Worm (Caenorhabditis elegans): Measurements from ENCODE around the gene C14A4.12.
A peak's percentile ranks its signal among the peaks of the same experiment; 100 is the strongest.

The C14A4.12 gene

ce11 chrII:10612743-10613142, at the start of gene C14A4.12:
TSS of gene C14A4.12 (plus strand) at chrII:10613043.
- no peak for TF ChIP-seq dao-5 (tag; optimal IDR thresholded peaks at IDR 0.05)

ce11 chrII:10563368-10563767, 49.5 kb upstream of the C14A4.12 start, which contains the start of gene cdc-48.1:
TSS of gene cdc-48.1 (minus strand) at chrII:10563407.
- TF ChIP-seq dao-5 (tag; optimal IDR thresholded peaks at IDR 0.05) (peak; percentile 80), W03F9.2 (tag; optimal IDR thresholded peaks at IDR 0.05) (peak; percentile 99), him-1 (tag; optimal IDR thresholded peaks at IDR 0.05) (peak; percentile 100)

- TF ChIP-seq him-1 (tag; optimal IDR thresholded peaks at IDR 0.05): no peak
- no peak for TF ChIP-seq W03F9.2 (tag; optimal IDR thresholded peaks at IDR 0.05)
- TF ChIP-seq dao-5 (tag; optimal IDR thresholded peaks at IDR 0.05): no peak
These were observed 48.3 kb upstream of the C14A4.12 start, which contains the start of the genes C06A1.6 and C06A1.7 for ce11 chrII:10564578-10564977. TSS of gene C06A1.6 (minus strand) at chrII:10564678. TSS of gene C06A1.7 (plus strand) at chrII:10564891.

ce11 chrII:10566458-10566857, 46.4 kb upstream of the C14A4.12 start:
- TF ChIP-seq him-1 (tag; optimal IDR thresholded peaks at IDR 0.05) (no peak), W03F9.2 (tag; optimal IDR thresholded peaks at IDR 0.05) (no peak)

ce11 chrII:10569498-10569897, 43.3 kb upstream of the C14A4.12 start:
- no peak for TF ChIP-seq W03F9.2 (tag; optimal IDR thresholded peaks at IDR 0.05)
- no peak for TF ChIP-seq dao-5 (tag; optimal IDR thresholded peaks at IDR 0.05)
- TF ChIP-seq him-1 (tag; optimal IDR thresholded peaks at IDR 0.05): no peak

ce11 chrII:10570302-10570701, 42.5 kb upstream of the C14A4.12 start, which contains the start of gene txt-13:
TSS of gene txt-13 (plus strand) at chrII:10570602.
- no peak for TF ChIP-seq him-1 (tag; optimal IDR thresholded peaks at IDR 0.05)
- no peak for TF ChIP-seq W03F9.2 (tag; optimal IDR thresholded peaks at IDR 0.05)
- TF ChIP-seq dao-5 (tag; optimal IDR thresholded peaks at IDR 0.05): no peak

ce11 chrII:10571967-10572366, 40.9 kb upstream of the C14A4.12 start, which contains the start of gene C06A1.3:
TSS of gene C06A1.3 (plus strand) at chrII:10572267.
- TF ChIP-seq W03F9.2 (tag; optimal IDR thresholded peaks at IDR 0.05) (no peak), dao-5 (tag; optimal IDR thresholded peaks at IDR 0.05) (no peak), him-1 (tag; optimal IDR thresholded peaks at IDR 0.05) (no peak)

ce11 chrII:10574177-10574576, 38.7 kb upstream of the C14A4.12 start:
- TF ChIP-seq dao-5 (tag; optimal IDR thresholded peaks at IDR 0.05): no peak
- no peak for TF ChIP-seq W03F9.2 (tag; optimal IDR thresholded peaks at IDR 0.05)
- TF ChIP-seq him-1 (tag; optimal IDR thresholded peaks at IDR 0.05): no peak

ce11 chrII:10578843-10579430, 33.9 kb upstream of the C14A4.12 start, which contains the start of gene rpb-6:
TSS of gene rpb-6 (plus strand) at chrII:10579380.
- TF ChIP-seq dao-5 (tag; optimal IDR thresholded peaks at IDR 0.05) (no peak), him-1 (tag; optimal IDR thresholded peaks at IDR 0.05) (no peak), W03F9.2 (tag; optimal IDR thresholded peaks at IDR 0.05) (no peak)

- TF ChIP-seq dao-5 (tag; optimal IDR thresholded peaks at IDR 0.05) (no peak), W03F9.2 (tag; optimal IDR thresholded peaks at IDR 0.05) (no peak), him-1 (tag; optimal IDR thresholded peaks at IDR 0.05) (no peak)
These were observed 33.2 kb upstream of the C14A4.12 start, which contains the start of gene dohh-1 for ce11 chrII:10579655-10580054. TSS of gene dohh-1 (plus strand) at chrII:10579955.

ce11 chrII:10580833-10581232, 32.0 kb upstream of the C14A4.12 start, which contains the start of gene dap-3:
TSS of gene dap-3 (plus strand) at chrII:10581133.
- TF ChIP-seq him-1 (tag; optimal IDR thresholded peaks at IDR 0.05): no peak
- no peak for TF ChIP-seq W03F9.2 (tag; optimal IDR thresholded peaks at IDR 0.05)
- no peak for TF ChIP-seq dao-5 (tag; optimal IDR thresholded peaks at IDR 0.05)

ce11 chrII:10582318-10582717, 30.5 kb upstream of the C14A4.12 start, which contains the start of gene mrps-22:
TSS of gene mrps-22 (plus strand) at chrII:10582618.
- TF ChIP-seq him-1 (tag; optimal IDR thresholded peaks at IDR 0.05): no peak
- no peak for TF ChIP-seq dao-5 (tag; optimal IDR thresholded peaks at IDR 0.05)
- no peak for TF ChIP-seq W03F9.2 (tag; optimal IDR thresholded peaks at IDR 0.05)

- TF ChIP-seq W03F9.2 (tag; optimal IDR thresholded peaks at IDR 0.05) (no peak), dao-5 (tag; optimal IDR thresholded peaks at IDR 0.05) (no peak), him-1 (tag; optimal IDR thresholded peaks at IDR 0.05) (no peak)
These were observed 28.8 kb upstream of the C14A4.12 start, which contains the start of gene algn-9 for ce11 chrII:10584036-10584435. TSS of gene algn-9 (plus strand) at chrII:10584336.

ce11 chrII:10587742-10588141, 25.1 kb upstream of the C14A4.12 start, which contains the start of gene crn-3:
TSS of gene crn-3 (plus strand) at chrII:10588042.
- TF ChIP-seq him-1 (tag; optimal IDR thresholded peaks at IDR 0.05) (no peak), W03F9.2 (tag; optimal IDR thresholded peaks at IDR 0.05) (no peak), dao-5 (tag; optimal IDR thresholded peaks at IDR 0.05) (no peak)
